Worm (Caenorhabditis elegans) whole organism, L4 larva: Measurements from ENCODE around the gene C45G9.6.

Experiments
- aha-1 ChIP-seq: fragments of 150-350 bp; peaks from one replicate; lab custom pipeline; 2014; ENCODE audit warnings: missing biosample characterization, missing genetic modification characterization
- ces-1 ChIP-seq: fragments of 150-350 bp; sonication (generic microtip); optimal IDR thresholded peaks from 4 replicates; lab custom pipeline; 2014; ENCODE audit warnings: missing biosample characterization, missing genetic modification reagents, missing genetic modification characterization
- duxl-1 ChIP-seq: sonication (generic microtip); optimal IDR thresholded peaks from 2 replicates; lab custom pipeline; 2016; ENCODE audit warnings: mild to moderate bottlenecking, missing genetic modification characterization, moderate library complexity, missing compliant biosample characterization; ENCODE audit not compliant: poor library complexity
- egl-27 ChIP-seq: sonication (generic microtip); optimal IDR thresholded peaks from 3 replicates; lab custom pipeline; 2017; ENCODE audit warnings: missing biosample characterization, missing genetic modification reagents, missing genetic modification characterization
- fkh-10 ChIP-seq: fragments of 150-350 bp; optimal IDR thresholded peaks from 2 replicates; lab custom pipeline; 2014; ENCODE audit warnings: missing biosample characterization, missing genetic modification reagents, missing genetic modification characterization
- fos-1 ChIP-seq: fragments of 150-350 bp; optimal IDR thresholded peaks from 2 replicates; lab custom pipeline; 2014; ENCODE audit warnings: missing biosample characterization, missing genetic modification characterization
- spr-3 ChIP-seq: fragments of 200-800 bp; sonication (Bioruptor generic); optimal IDR thresholded peaks from 2 replicates; lab custom pipeline; 2018; ENCODE audit warnings: mild to moderate bottlenecking, missing genetic modification characterization, missing compliant biosample characterization
- unc-130 ChIP-seq: sonication (generic microtip); optimal IDR thresholded peaks from 2 replicates; lab custom pipeline; 2016; ENCODE audit warnings: missing genetic modification reagents, missing genetic modification characterization, missing compliant biosample characterization
- unc-39 ChIP-seq: sonication (generic microtip); optimal IDR thresholded peaks from 2 replicates; lab custom pipeline; 2017; ENCODE audit warnings: missing biosample characterization, missing genetic modification characterization

ce11 chrIII:5024393-5024964 lies 11.8 kb upstream of the C45G9.6 start, which contains the start of gene pcf-11:
- TF ChIP-seq duxl-1 (tag; lab: Kevin White, UChicago) (no peak), unc-130 (peak; percentile 7), egl-27 (tag; lab: Kevin White, UChicago) (no peak), fkh-10 (GFP tag; lab: Kevin White, UChicago) (no peak), ces-1 (no peak), fos-1 (no peak), aha-1 (peak; percentile 86), spr-3 (GFP tag; lab: Kevin White, UChicago) (no peak), unc-39 (tag; lab: Kevin White, UChicago) (no peak)
